Fruit fly (Drosophila melanogaster) whole organism, embryonic: ENCODE data around the gene Tango1.

Experiments used
- BtbVII ChIP-seq: fragments of 200-800 bp; sonication (Bioruptor generic); optimal IDR thresholded peaks from 3 replicates; lab custom pipeline; 2017; ENCODE audit warnings: missing biosample characterization, mild to moderate bottlenecking, missing genetic modification characterization
- CG10321 ChIP-seq: fragments of 200-800 bp; sonication (Bioruptor generic); IDR thresholded peaks from 2 replicates; pipeline ENCODE4 v1.3.6; 2022; ENCODE audit warnings: missing biosample characterization, missing genetic modification characterization
- CG10565 ChIP-seq: fragments of 200-800 bp; sonication (Bioruptor generic); optimal IDR thresholded peaks from 3 replicates; lab custom pipeline; 2016; ENCODE audit warnings: missing biosample characterization, mild to moderate bottlenecking, missing genetic modification characterization
- CG12659 ChIP-seq: fragments of 200-800 bp; sonication (Bioruptor generic); optimal IDR thresholded peaks from 3 replicates; lab custom pipeline; 2017; ENCODE audit warnings: mild to moderate bottlenecking, missing biosample characterization, missing genetic modification reagents, missing genetic modification characterization
- CG12942 ChIP-seq: fragments of 200-800 bp; sonication (Bioruptor generic); optimal IDR thresholded peaks from 3 replicates; lab custom pipeline; 2016; ENCODE audit warnings: missing biosample characterization, missing genetic modification characterization
- CG13894 ChIP-seq: fragments of 200-800 bp; sonication (Bioruptor generic); optimal IDR thresholded peaks from 3 replicates; lab custom pipeline; 2018; ENCODE audit warnings: missing biosample characterization, mild to moderate bottlenecking, missing genetic modification characterization, moderate library complexity
- CG14441 ChIP-seq: fragments of 200-800 bp; sonication (Bioruptor generic); IDR thresholded peaks from 2 replicates; pipeline ENCODE4 v1.3.6; 2022; ENCODE audit warnings: missing biosample characterization, missing genetic modification characterization
- CG30431 ChIP-seq: fragments of 200-800 bp; sonication (Bioruptor generic); optimal IDR thresholded peaks from 2 replicates; lab custom pipeline; 2017; ENCODE audit warnings: missing biosample characterization, missing genetic modification characterization
- CG31441 ChIP-seq: fragments of 200-800 bp; sonication (Bioruptor generic); IDR thresholded peaks from 2 replicates; pipeline ENCODE4 v1.3.6; 2022; ENCODE audit warnings: missing biosample characterization, missing genetic modification characterization
- CG4617 ChIP-seq: fragments of 200-800 bp; sonication (Bioruptor generic); optimal IDR thresholded peaks from 3 replicates; lab custom pipeline; 2016; ENCODE audit warnings: missing biosample characterization, missing genetic modification characterization, borderline replicate concordance
- CG6683 ChIP-seq: fragments of 200-800 bp; sonication (Bioruptor generic); optimal IDR thresholded peaks from 2 replicates; lab custom pipeline; 2017; ENCODE audit warnings: missing biosample characterization, mild to moderate bottlenecking, missing genetic modification characterization, missing genetic modification reagents
- CG7357 ChIP-seq: fragments of 200-800 bp; sonication (Bioruptor generic); IDR thresholded peaks from 3 replicates; pipeline ENCODE4 v1.3.6; 2022; ENCODE audit warnings: missing biosample characterization, missing genetic modification characterization
- CG7928 ChIP-seq: fragments of 200-800 bp; sonication (Bioruptor generic); optimal IDR thresholded peaks from 2 replicates; lab custom pipeline; 2017; ENCODE audit warnings: missing biosample characterization, mild to moderate bottlenecking, missing genetic modification characterization
- CG8359 ChIP-seq: fragments of 200-800 bp; sonication (Bioruptor generic); optimal IDR thresholded peaks from 2 replicates; lab custom pipeline; 2017; ENCODE audit warnings: missing biosample characterization, mild to moderate bottlenecking, missing genetic modification characterization, borderline replicate concordance
- CG8388 ChIP-seq: fragments of 200-800 bp; sonication (Bioruptor generic); optimal IDR thresholded peaks from 2 replicates; lab custom pipeline; 2019; ENCODE audit warnings: missing biosample characterization, mild to moderate bottlenecking, missing genetic modification characterization, moderate library complexity
- CG9609 ChIP-seq: fragments of 200-800 bp; sonication (Bioruptor generic); optimal IDR thresholded peaks from 3 replicates; lab custom pipeline; 2016; ENCODE audit warnings: missing biosample characterization, missing genetic modification characterization
- CG9817 ChIP-seq: fragments of 200-800 bp; sonication (Bioruptor generic); optimal IDR thresholded peaks from 2 replicates; lab custom pipeline; 2018; ENCODE audit warnings: missing biosample characterization, mild to moderate bottlenecking, missing genetic modification characterization, moderate library complexity
- CG9876 ChIP-seq: fragments of 200-800 bp; sonication (Bioruptor generic); optimal IDR thresholded peaks from 2 replicates; lab custom pipeline; 2016; ENCODE audit warnings: missing biosample characterization, missing genetic modification characterization
- Fer2 ChIP-seq: fragments of 200-800 bp; sonication (Bioruptor generic); optimal IDR thresholded peaks from 2 replicates; lab custom pipeline; 2018; ENCODE audit warnings: missing biosample characterization, mild to moderate bottlenecking, missing genetic modification characterization, moderate library complexity
- Fer3 ChIP-seq: fragments of 200-800 bp; sonication (Bioruptor generic); optimal IDR thresholded peaks from 2 replicates; lab custom pipeline; 2018; ENCODE audit warnings: missing biosample characterization, mild to moderate bottlenecking, missing genetic modification characterization, moderate library complexity
- Hmr ChIP-seq: fragments of 200-800 bp; sonication (Bioruptor generic); optimal IDR thresholded peaks from 3 replicates; lab custom pipeline; 2017; ENCODE audit warnings: mild to moderate bottlenecking, missing biosample characterization, missing genetic modification reagents, missing genetic modification characterization
- Lim3 ChIP-seq: fragments of 200-800 bp; sonication (Bioruptor generic); IDR thresholded peaks from 2 replicates; pipeline ENCODE4 v1.3.6; 2022; ENCODE audit warnings: missing biosample characterization, missing genetic modification characterization
- Mad ChIP-seq: fragments of 200-800 bp; sonication (Bioruptor generic); optimal IDR thresholded peaks from 2 replicates; lab custom pipeline; 2016; ENCODE audit warnings: missing biosample characterization, missing genetic modification characterization
- Myb ChIP-seq: fragments of 200-800 bp; sonication (Bioruptor generic); optimal IDR thresholded peaks from 2 replicates; lab custom pipeline; 2016; ENCODE audit warnings: missing biosample characterization, missing genetic modification characterization
- NK7.1 ChIP-seq: fragments of 200-800 bp; sonication (Bioruptor generic); optimal IDR thresholded peaks from 3 replicates; lab custom pipeline; 2016; ENCODE audit warnings: missing biosample characterization, missing genetic modification characterization
- Sin3A ChIP-seq: fragments of >200 bp; optimal IDR thresholded peaks from 2 replicates; lab custom pipeline; 2018
- Spps ChIP-seq: fragments of 200-800 bp; sonication (Bioruptor generic); optimal IDR thresholded peaks from 2 replicates; lab custom pipeline; 2018; ENCODE audit warnings: missing biosample characterization, mild to moderate bottlenecking, missing genetic modification characterization
- Sry-β ChIP-seq: fragments of 200-800 bp; sonication (Bioruptor generic); optimal IDR thresholded peaks from 2 replicates; lab custom pipeline; 2018; ENCODE audit warnings: missing biosample characterization, mild to moderate bottlenecking, missing genetic modification characterization, moderate library complexity
- Usf ChIP-seq: fragments of 200-800 bp; sonication (Bioruptor generic); optimal IDR thresholded peaks from 2 replicates; lab custom pipeline; 2017; ENCODE audit warnings: missing genotype, missing biosample characterization, missing genetic modification characterization
- ash1 ChIP-seq: fragments of 200-800 bp; sonication (Bioruptor generic); optimal IDR thresholded peaks from 2 replicates; lab custom pipeline; 2018; ENCODE audit warnings: missing biosample characterization, mild to moderate bottlenecking, missing genetic modification characterization
- bab2 ChIP-seq: fragments of 200-800 bp; sonication (Bioruptor generic); optimal IDR thresholded peaks from 2 replicates; lab custom pipeline; 2016; ENCODE audit warnings: missing biosample characterization, missing genetic modification characterization
- bbx ChIP-seq: fragments of 200-800 bp; sonication (Bioruptor generic); IDR thresholded peaks from 2 replicates; pipeline ENCODE4 v1.3.6; 2022; ENCODE audit warnings: missing biosample characterization, missing genetic modification characterization; ENCODE audit not compliant: partially characterized antibody
- ci ChIP-seq: fragments of 200-800 bp; sonication (Bioruptor generic); IDR thresholded peaks from 3 replicates; pipeline ENCODE4 v1.3.6; 2022; ENCODE audit warnings: missing biosample characterization, missing genetic modification characterization
- croc ChIP-seq: fragments of 200-800 bp; sonication (Bioruptor generic); conservative IDR thresholded peaks from 3 replicates; pipeline ENCODE4 v1.3.6; 2022; ENCODE audit warnings: missing biosample characterization, missing genetic modification characterization
- dimm ChIP-seq: fragments of 200-800 bp; sonication (Bioruptor generic); IDR thresholded peaks from 2 replicates; pipeline ENCODE4 v1.3.6; 2022; ENCODE audit warnings: missing biosample characterization, missing genetic modification characterization
- eve ChIP-seq, 2 experiments: fragments of >200 bp; optimal IDR thresholded peaks; 2 replicates each; lab custom pipeline; 2017; ENCODE audit warnings: missing biosample characterization in 2 of 2, missing genetic modification characterization in 2 of 2
- exex ChIP-seq: fragments of 200-800 bp; sonication (Bioruptor generic); optimal IDR thresholded peaks from 4 replicates; lab custom pipeline; 2018; ENCODE audit warnings: missing biosample characterization, mild to moderate bottlenecking, missing genetic modification characterization, moderate library complexity
- gcm2 ChIP-seq: fragments of 200-800 bp; sonication (Bioruptor generic); optimal IDR thresholded peaks from 2 replicates; lab custom pipeline; 2016; ENCODE audit warnings: missing biosample characterization, missing genetic modification characterization
- hbn ChIP-seq: fragments of 200-800 bp; sonication (Bioruptor generic); IDR thresholded peaks from 2 replicates; pipeline ENCODE4 v1.3.6; 2022; ENCODE audit warnings: missing biosample characterization, missing genetic modification characterization; ENCODE audit not compliant: partially characterized antibody
- insv ChIP-seq, 2 experiments: fragments of 200-800 bp; sonication (Bioruptor generic); optimal IDR thresholded peaks; 3 replicates each; lab custom pipeline; 2016 to 2018; ENCODE audit warnings: missing biosample characterization in 2 of 2, missing genetic modification characterization in 2 of 2
- jing ChIP-seq: fragments of 200-800 bp; sonication (Bioruptor generic); optimal IDR thresholded peaks from 2 replicates; lab custom pipeline; 2018; ENCODE audit warnings: missing biosample characterization, mild to moderate bottlenecking, missing genetic modification characterization
- jumu ChIP-seq: fragments of 200-800 bp; sonication (Bioruptor generic); optimal IDR thresholded peaks from 3 replicates; lab custom pipeline; 2016; ENCODE audit warnings: missing biosample characterization, missing genetic modification characterization
- mirr ChIP-seq: fragments of 200-800 bp; sonication (Bioruptor generic); optimal IDR thresholded peaks from 3 replicates; lab custom pipeline; 2018; ENCODE audit warnings: missing biosample characterization, mild to moderate bottlenecking, missing genetic modification characterization
- oc ChIP-seq: fragments of 200-800 bp; sonication (Bioruptor generic); optimal IDR thresholded peaks from 2 replicates; lab custom pipeline; 2018; ENCODE audit warnings: missing biosample characterization, mild to moderate bottlenecking, missing genetic modification characterization, moderate library complexity
- prd ChIP-seq, 3 experiments: fragments of >200 bp in 2 of 3; fragments of 200-800 bp in 1 of 3; sonication (Bioruptor generic) in 1 of 3; optimal IDR thresholded peaks in 2 of 3; IDR thresholded peaks in 1 of 3; 2 replicates in 2 of 3; 3 replicates in 1 of 3; pipeline versions ENCODE4 v1.3.6 to Lab custom; 2017 to 2022; ENCODE audit warnings: missing biosample characterization in 1 of 3, missing genetic modification characterization in 1 of 3
- scrt ChIP-seq: fragments of 200-800 bp; sonication (Bioruptor generic); optimal IDR thresholded peaks from 2 replicates; lab custom pipeline; 2018; ENCODE audit warnings: missing biosample characterization, mild to moderate bottlenecking, missing genetic modification characterization, moderate library complexity
- sens ChIP-seq: fragments of 200-800 bp; sonication (Bioruptor generic); peaks from one replicate; lab custom pipeline; 2016; ENCODE audit warnings: missing biosample characterization, missing genetic modification characterization
- sima ChIP-seq: fragments of 200-800 bp; sonication (Bioruptor generic); optimal IDR thresholded peaks from 2 replicates; lab custom pipeline; 2016; ENCODE audit warnings: missing biosample characterization, missing genetic modification characterization
- trem ChIP-seq: fragments of 200-800 bp; optimal IDR thresholded peaks from 3 replicates; lab custom pipeline; 2019; ENCODE audit warnings: missing biosample characterization, mild to moderate bottlenecking, missing genetic modification characterization, moderate library complexity
- zen ChIP-seq: fragments of 200-800 bp; sonication (Bioruptor generic); optimal IDR thresholded peaks from 3 replicates; lab custom pipeline; 2018; ENCODE audit warnings: missing biosample characterization, mild to moderate bottlenecking, missing genetic modification characterization, moderate library complexity
- zen2 ChIP-seq: fragments of 200-800 bp; sonication (Bioruptor generic); IDR thresholded peaks from 3 replicates; pipeline ENCODE4 v1.3.6; 2022; ENCODE audit warnings: missing biosample characterization, missing genetic modification characterization; ENCODE audit not compliant: partially characterized antibody

Gene Tango1

DNA sequence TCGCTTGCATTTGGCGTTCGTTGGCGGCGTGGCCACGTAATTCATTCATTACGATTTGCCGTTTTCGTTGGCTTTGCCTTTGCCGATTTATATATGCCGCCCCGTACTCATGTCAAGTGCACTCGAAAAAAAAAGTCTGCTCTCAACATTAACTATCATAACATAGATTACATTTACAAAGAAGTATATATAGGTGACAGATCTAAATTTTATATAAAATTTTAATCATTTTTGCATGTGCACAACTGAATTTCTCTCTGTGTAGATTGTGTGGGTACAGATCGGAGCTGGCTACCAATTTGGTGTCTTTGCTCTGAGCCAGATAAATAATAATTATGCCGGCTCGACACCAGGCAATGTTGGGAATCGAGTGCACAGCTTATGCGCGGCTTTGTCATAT is 49.2 kb downstream of the Tango1 start (continued):
- TF ChIP-seq Myb (GFP tag; lab: Kevin White, UChicago) (peak; percentile 8), CG30431 (no peak), prd (optimal IDR thresholded peaks at IDR 0.05; lab: Kevin White, UChicago) (no peak), prd (GFP tag; IDR thresholded peaks at IDR 0.05; lab: Robert Waterston, UW) (peak; percentile 87), CG4617 (GFP tag; lab: Kevin White, UChicago) (no peak), oc (tag; lab: Kevin White, UChicago) (peak; percentile 24), croc (GFP tag; lab: Robert Waterston, UW) (no peak), hbn (no peak), CG9609 (GFP tag; lab: Kevin White, UChicago) (no peak), Lim3 (GFP tag; lab: Robert Waterston, UW) (no peak), CG9817 (peak; percentile 16), Mad (no peak), sens (GFP tag; lab: Kevin White, UChicago) (peak; percentile 49), CG6683 (no peak), CG10565 (GFP tag; lab: Kevin White, UChicago) (no peak), Sry-β (GFP tag; lab: Kevin White, UChicago) (no peak), CG14441 (GFP tag; lab: Robert Waterston, UW) (peak; percentile 73), jumu (no peak), jing (peak; percentile 3), BtbVII (GFP tag; lab: Kevin White, UChicago) (no peak), Spps (tag; lab: Kevin White, UChicago) (no peak), CG13894 (tag; lab: Kevin White, UChicago) (no peak), sima (GFP tag; lab: Kevin White, UChicago) (no peak), trem (tag; lab: Kevin White, UChicago) (peak; percentile 4), bab2 (GFP tag; lab: Kevin White, UChicago) (peak; percentile 8), scrt (GFP tag; lab: Kevin White, UChicago) (no peak), Fer3 (tag; lab: Kevin White, UChicago) (peak; percentile 22), exex (no peak), CG8359 (GFP tag; lab: Kevin White, UChicago) (no peak), bbx (no peak), CG9876 (GFP tag; lab: Kevin White, UChicago) (no peak), zen (tag; lab: Kevin White, UChicago) (peak; percentile 68), eve (GFP tag; optimal IDR thresholded peaks at IDR 0.05; lab: Kevin White, UChicago) (no peak), Usf (GFP tag; lab: Kevin White, UChicago) (no peak), CG12942 (GFP tag; lab: Kevin White, UChicago) (peak; percentile 2), insv (GFP tag; optimal IDR thresholded peaks at IDR 0.05; lab: Kevin White, UChicago) (no peak), CG7357 (GFP tag; lab: Robert Waterston, UW) (0 out of 3 replicates have a peak, but pooled peaks have one; percentile 12), CG7928 (GFP tag; lab: Kevin White, UChicago) (no peak), CG31441 (GFP tag; lab: Robert Waterston, UW) (peak; percentile 62), mirr (GFP tag; lab: Kevin White, UChicago) (no peak), Sin3A (no peak), CG10321 (GFP tag; lab: Robert Waterston, UW) (no peak), gcm2 (GFP tag; lab: Kevin White, UChicago) (no peak), zen2 (GFP tag; lab: Robert Waterston, UW) (no peak), CG8388 (GFP tag; lab: Kevin White, UChicago) (peak; percentile 29), ash1 (GFP tag; lab: Kevin White, UChicago) (no peak), Hmr (peak; percentile 16), NK7.1 (no peak), dimm (GFP tag; lab: Robert Waterston, UW) (no peak), ci (GFP tag; lab: Robert Waterston, UW) (peak; percentile 67), Fer2 (tag; lab: Kevin White, UChicago) (no peak), CG12659 (GFP tag; lab: Kevin White, UChicago) (no peak)
